Fruit fly (Drosophila melanogaster): ENCODE data around the gene sw.

DNA sequence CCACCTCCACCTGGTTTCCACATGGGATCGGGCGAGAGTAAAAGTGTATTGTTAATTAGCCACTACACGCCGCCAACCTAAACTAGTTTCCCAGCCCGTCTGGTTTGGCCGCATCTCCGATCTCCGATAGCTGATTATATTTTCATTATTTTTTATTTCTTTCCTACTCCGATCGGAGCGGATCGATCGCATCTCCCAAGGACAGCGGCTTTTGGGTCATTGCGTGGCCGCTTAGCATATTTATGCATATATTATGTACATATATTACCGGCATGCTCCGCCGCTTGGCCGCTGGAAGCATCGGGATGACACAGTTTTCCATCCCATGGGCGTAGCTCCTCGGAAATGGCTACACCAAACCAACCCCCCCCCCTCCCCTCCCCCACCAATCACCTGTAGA lies 1.7 kb upstream of the sw start:
- TF ChIP-seq cas (GFP tag; IDR thresholded peaks at IDR 0.05) (no peak), crp (GFP tag; optimal IDR thresholded peaks at IDR 0.05) (no peak)

All from whole organism, embryonic.